Fruit fly (Drosophila melanogaster) whole organism, embryonic: Measurements from ENCODE around the gene CG31855.

Source experiments
- Asciz ChIP-seq: fragments of 200-800 bp; sonication (Bioruptor generic); optimal IDR thresholded peaks from 2 replicates; lab custom pipeline; 2017; ENCODE audit warnings: missing biosample characterization, mild to moderate bottlenecking, missing genetic modification characterization, missing genetic modification reagents
- CG10431 ChIP-seq: fragments of 200-800 bp; sonication (Bioruptor generic); optimal IDR thresholded peaks from 3 replicates; lab custom pipeline; 2018; ENCODE audit warnings: missing biosample characterization, mild to moderate bottlenecking, missing genetic modification characterization
- CG12744 ChIP-seq: fragments of 200-800 bp; sonication (Bioruptor generic); optimal IDR thresholded peaks from 2 replicates; lab custom pipeline; 2016; ENCODE audit warnings: missing biosample characterization, missing genetic modification characterization
- CG13624 ChIP-seq: fragments of 200-800 bp; sonication (Bioruptor generic); optimal IDR thresholded peaks from 2 replicates; lab custom pipeline; 2016; ENCODE audit warnings: missing biosample characterization, missing genetic modification characterization
- CG14014 ChIP-seq: fragments of 200-800 bp; sonication (Bioruptor generic); IDR thresholded peaks from 2 replicates; pipeline ENCODE4 v1.3.6; 2022; ENCODE audit warnings: missing biosample characterization, missing genetic modification characterization
- CG14965 ChIP-seq: fragments of 200-800 bp; sonication (Bioruptor generic); optimal IDR thresholded peaks from 2 replicates; lab custom pipeline; 2016; ENCODE audit warnings: missing biosample characterization, missing genetic modification characterization, borderline replicate concordance
- CG15011 ChIP-seq: fragments of 200-800 bp; sonication (Bioruptor generic); optimal IDR thresholded peaks from 3 replicates; lab custom pipeline; 2018; ENCODE audit warnings: missing biosample characterization, mild to moderate bottlenecking, missing genetic modification characterization
- CG15269 ChIP-seq: fragments of 200-800 bp; sonication (Bioruptor generic); optimal IDR thresholded peaks from 2 replicates; lab custom pipeline; 2018; ENCODE audit warnings: missing biosample characterization, mild to moderate bottlenecking, missing genetic modification characterization, moderate library complexity
- CG1602 ChIP-seq: fragments of 200-800 bp; sonication (Bioruptor generic); optimal IDR thresholded peaks from 3 replicates; lab custom pipeline; 2016; ENCODE audit warnings: missing biosample characterization, missing genetic modification characterization
- CG17361 ChIP-seq: fragments of 200-800 bp; sonication (Bioruptor generic); IDR thresholded peaks from 3 replicates; pipeline ENCODE4 v1.3.6; 2022; ENCODE audit warnings: missing biosample characterization, missing genetic modification characterization
- CG18476 ChIP-seq: fragments of 200-800 bp; sonication (Bioruptor generic); optimal IDR thresholded peaks from 2 replicates; lab custom pipeline; 2016; ENCODE audit warnings: missing biosample characterization, mild to moderate bottlenecking, missing genetic modification characterization
- CG32772 ChIP-seq: fragments of 200-800 bp; sonication (Bioruptor generic); IDR thresholded peaks from 2 replicates; pipeline ENCODE4 v1.3.6; 2022; ENCODE audit warnings: missing biosample characterization, missing genetic modification characterization
- CG4360 ChIP-seq: fragments of 200-800 bp; sonication (Bioruptor generic); IDR thresholded peaks from 2 replicates; pipeline ENCODE4 v1.3.6; 2022; ENCODE audit warnings: missing biosample characterization, missing genetic modification characterization
- CG6683 ChIP-seq: fragments of 200-800 bp; sonication (Bioruptor generic); optimal IDR thresholded peaks from 2 replicates; lab custom pipeline; 2017; ENCODE audit warnings: missing biosample characterization, mild to moderate bottlenecking, missing genetic modification characterization, missing genetic modification reagents
- CG7556 ChIP-seq: fragments of 200-800 bp; sonication (Bioruptor generic); optimal IDR thresholded peaks from 2 replicates; lab custom pipeline; 2017; ENCODE audit warnings: missing biosample characterization, mild to moderate bottlenecking, missing genetic modification characterization
- CG8281 ChIP-seq: fragments of 200-800 bp; sonication (Bioruptor generic); optimal IDR thresholded peaks from 2 replicates; lab custom pipeline; 2018; ENCODE audit warnings: missing biosample characterization, mild to moderate bottlenecking, missing genetic modification characterization, moderate library complexity
- CG8924 ChIP-seq: fragments of 200-800 bp; optimal IDR thresholded peaks from 3 replicates; lab custom pipeline; 2019; ENCODE audit warnings: missing biosample characterization, mild to moderate bottlenecking, missing genetic modification characterization, moderate library complexity
- CG9817 ChIP-seq: fragments of 200-800 bp; sonication (Bioruptor generic); optimal IDR thresholded peaks from 2 replicates; lab custom pipeline; 2018; ENCODE audit warnings: missing biosample characterization, mild to moderate bottlenecking, missing genetic modification characterization, moderate library complexity
- CG9932 ChIP-seq: fragments of 200-800 bp; sonication (Bioruptor generic); IDR thresholded peaks from 2 replicates; pipeline ENCODE4 v1.3.6; 2022; ENCODE audit warnings: missing biosample characterization, missing genetic modification characterization
- CrebB ChIP-seq: fragments of 200-800 bp; sonication (Bioruptor generic); optimal IDR thresholded peaks from 3 replicates; lab custom pipeline; 2018; ENCODE audit warnings: missing biosample characterization, mild to moderate bottlenecking, missing genetic modification characterization
- Dfd ChIP-seq, 2 experiments: fragments of >200 bp; optimal IDR thresholded peaks; 2 replicates each; lab custom pipeline; 2017; ENCODE audit warnings: missing biosample characterization in 2 of 2, missing genetic modification characterization in 2 of 2
- Doc2 ChIP-seq: fragments of 200-800 bp; sonication (Bioruptor generic); IDR thresholded peaks from 2 replicates; pipeline ENCODE4 v1.3.6; 2022; ENCODE audit warnings: missing biosample characterization, missing genetic modification characterization
- Dp ChIP-seq: fragments of 200-800 bp; sonication (Bioruptor generic); optimal IDR thresholded peaks from 2 replicates; lab custom pipeline; 2018; ENCODE audit warnings: missing biosample characterization, mild to moderate bottlenecking, missing genetic modification characterization, moderate library complexity
- Ets65A ChIP-seq: fragments of 200-800 bp; sonication (Bioruptor generic); peaks from one replicate; lab custom pipeline; 2016; ENCODE audit warnings: missing biosample characterization, missing genetic modification characterization
- Hmr ChIP-seq: fragments of 200-800 bp; sonication (Bioruptor generic); optimal IDR thresholded peaks from 3 replicates; lab custom pipeline; 2017; ENCODE audit warnings: mild to moderate bottlenecking, missing biosample characterization, missing genetic modification reagents, missing genetic modification characterization
- Hr3 ChIP-seq: fragments of 200-800 bp; sonication (Bioruptor generic); optimal IDR thresholded peaks from 3 replicates; lab custom pipeline; 2016; ENCODE audit warnings: missing biosample characterization, missing genetic modification characterization
- Hr78 ChIP-seq, 2 experiments: fragments of 200-800 bp in 1 of 2; fragments of >200 bp in 1 of 2; sonication (Bioruptor generic) in 1 of 2; optimal IDR thresholded peaks; 2 replicates each; lab custom pipeline; 2017 to 2019; ENCODE audit warnings: missing biosample characterization in 2 of 2, missing genetic modification characterization in 2 of 2, mild to moderate bottlenecking in 1 of 2, moderate library complexity in 1 of 2
- Max ChIP-seq: fragments of 200-800 bp; sonication (Bioruptor generic); optimal IDR thresholded peaks from 2 replicates; lab custom pipeline; 2016; ENCODE audit warnings: missing biosample characterization, mild to moderate bottlenecking, missing genetic modification characterization
- NfI ChIP-seq: fragments of 200-800 bp; sonication (Bioruptor generic); optimal IDR thresholded peaks from 3 replicates; lab custom pipeline; 2018; ENCODE audit warnings: missing biosample characterization, mild to moderate bottlenecking, missing genetic modification characterization, moderate library complexity
- Pdp1 ChIP-seq, 2 experiments: fragments of 200-800 bp; sonication (Bioruptor generic); optimal IDR thresholded peaks; 3 replicates each; lab custom pipeline; 2016; ENCODE audit warnings: missing biosample characterization in 2 of 2, missing genetic modification characterization in 2 of 2, mild to moderate bottlenecking in 1 of 2, moderate library complexity in 1 of 2
- Ravus ChIP-seq: fragments of 200-800 bp; sonication (Bioruptor generic); IDR thresholded peaks from 2 replicates; pipeline ENCODE4 v1.3.6; 2022; ENCODE audit warnings: missing biosample characterization, missing genetic modification characterization
- Stat92E ChIP-seq, 3 experiments: fragments of >200 bp in 2 of 3; fragments of 200-800 bp in 1 of 3; sonication (Bioruptor generic) in 1 of 3; optimal IDR thresholded peaks; 2 replicates each; lab custom pipeline; 2017 to 2019; ENCODE audit warnings: missing biosample characterization in 3 of 3, missing genetic modification characterization in 3 of 3, mild to moderate bottlenecking in 1 of 3, moderate library complexity in 1 of 3
- YL-1 ChIP-seq: fragments of 200-800 bp; sonication (Bioruptor generic); optimal IDR thresholded peaks from 3 replicates; lab custom pipeline; 2017; ENCODE audit warnings: missing biosample characterization, mild to moderate bottlenecking, missing genetic modification characterization
- crp ChIP-seq, 2 experiments: fragments of 200-800 bp; sonication (Bioruptor generic); optimal IDR thresholded peaks; 2 replicates in 1 of 2; 3 replicates in 1 of 2; lab custom pipeline; 2017; ENCODE audit warnings: missing biosample characterization in 2 of 2, missing genetic modification characterization in 2 of 2, mild to moderate bottlenecking in 1 of 2, moderate library complexity in 1 of 2
- dan ChIP-seq: fragments of 200-800 bp; sonication (Bioruptor generic); IDR thresholded peaks from 2 replicates; pipeline ENCODE4 v1.3.6; 2022; ENCODE audit warnings: missing biosample characterization, missing genetic modification characterization
- eve ChIP-seq, 2 experiments: fragments of >200 bp; optimal IDR thresholded peaks; 2 replicates each; lab custom pipeline; 2017; ENCODE audit warnings: missing biosample characterization in 2 of 2, missing genetic modification characterization in 2 of 2
- fd102C ChIP-seq: fragments of 200-800 bp; sonication (Bioruptor generic); optimal IDR thresholded peaks from 2 replicates; lab custom pipeline; 2018; ENCODE audit warnings: missing biosample characterization, mild to moderate bottlenecking, missing genetic modification characterization, moderate library complexity
- fd96Cb ChIP-seq: fragments of 200-800 bp; sonication (Bioruptor generic); optimal IDR thresholded peaks from 2 replicates; lab custom pipeline; 2018; ENCODE audit warnings: missing biosample characterization, mild to moderate bottlenecking, missing genetic modification characterization, moderate library complexity
- fu2 ChIP-seq: fragments of 200-800 bp; sonication (Bioruptor generic); optimal IDR thresholded peaks from 2 replicates; lab custom pipeline; 2016; ENCODE audit warnings: missing biosample characterization, missing genetic modification characterization
- h ChIP-seq: fragments of >200 bp; optimal IDR thresholded peaks from 2 replicates; lab custom pipeline; 2017
- insv ChIP-seq, 2 experiments: fragments of 200-800 bp; sonication (Bioruptor generic); optimal IDR thresholded peaks; 3 replicates each; lab custom pipeline; 2016 to 2018; ENCODE audit warnings: missing biosample characterization in 2 of 2, missing genetic modification characterization in 2 of 2
- knrl ChIP-seq: fragments of 200-800 bp; sonication (Bioruptor generic); IDR thresholded peaks from 3 replicates; pipeline ENCODE4 v1.3.6; 2022; ENCODE audit warnings: missing biosample characterization, missing genetic modification characterization; ENCODE audit not compliant: partially characterized antibody
- maf-S ChIP-seq: fragments of 200-800 bp; sonication (Bioruptor generic); optimal IDR thresholded peaks from 2 replicates; lab custom pipeline; 2016; ENCODE audit warnings: missing biosample characterization, missing genetic modification characterization
- org-1 ChIP-seq: fragments of 200-800 bp; sonication (Bioruptor generic); optimal IDR thresholded peaks from 2 replicates; lab custom pipeline; 2017; ENCODE audit warnings: missing biosample characterization, missing genetic modification characterization
- prd ChIP-seq, 3 experiments: fragments of >200 bp in 2 of 3; fragments of 200-800 bp in 1 of 3; sonication (Bioruptor generic) in 1 of 3; optimal IDR thresholded peaks in 2 of 3; IDR thresholded peaks in 1 of 3; 2 replicates in 2 of 3; 3 replicates in 1 of 3; pipeline versions ENCODE4 v1.3.6 to Lab custom; 2017 to 2022; ENCODE audit warnings: missing biosample characterization in 1 of 3, missing genetic modification characterization in 1 of 3
- pros ChIP-seq: fragments of 200-800 bp; sonication (Bioruptor generic); optimal IDR thresholded peaks from 3 replicates; lab custom pipeline; 2019; ENCODE audit warnings: missing biosample characterization, mild to moderate bottlenecking, missing genetic modification characterization, moderate library complexity
- so ChIP-seq: fragments of 200-800 bp; sonication (Bioruptor generic); IDR thresholded peaks from 3 replicates; pipeline ENCODE4 v1.3.6; 2022; ENCODE audit warnings: missing biosample characterization, missing genetic modification characterization
- trem ChIP-seq: fragments of 200-800 bp; optimal IDR thresholded peaks from 3 replicates; lab custom pipeline; 2019; ENCODE audit warnings: missing biosample characterization, mild to moderate bottlenecking, missing genetic modification characterization, moderate library complexity
- zen2 ChIP-seq: fragments of 200-800 bp; sonication (Bioruptor generic); IDR thresholded peaks from 3 replicates; pipeline ENCODE4 v1.3.6; 2022; ENCODE audit warnings: missing biosample characterization, missing genetic modification characterization; ENCODE audit not compliant: partially characterized antibody
- zf30C ChIP-seq: fragments of 200-800 bp; sonication (Bioruptor generic); optimal IDR thresholded peaks from 3 replicates; lab custom pipeline; 2018; ENCODE audit warnings: missing biosample characterization, mild to moderate bottlenecking, missing genetic modification characterization

CG31855 gene

dm6 chr2L:13370762-13371161 lies 1.8 kb downstream of the CG31855 start, which contains the start of gene ND-B22 (continued):
- TF ChIP-seq CG10431 (GFP tag; lab: Kevin White, UChicago) (peak; percentile 7), CG14965 (no peak), fd96Cb (tag; lab: Kevin White, UChicago) (no peak), CG6683 (GFP tag; lab: Kevin White, UChicago) (no peak), CG32772 (GFP tag; lab: Robert Waterston, UW) (no peak), CG12744 (GFP tag; lab: Kevin White, UChicago) (no peak), fd102C (GFP tag; lab: Kevin White, UChicago) (no peak), CG18476 (peak; percentile 1), Hmr (peak; percentile 38), Ets65A (GFP tag; lab: Kevin White, UChicago) (no peak), h (no peak), Stat92E (GFP tag; optimal IDR thresholded peaks at IDR 0.05; lab: Kevin White, UChicago) (no peak), Pdp1 (GFP tag; optimal IDR thresholded peaks at IDR 0.05; lab: Kevin White, UChicago) (peak; percentile 27 to 97), eve (GFP tag; optimal IDR thresholded peaks at IDR 0.05; lab: Kevin White, UChicago) (no peak), CG9817 (tag; lab: Kevin White, UChicago) (peak; percentile 40), so (GFP tag; lab: Robert Waterston, UW) (no peak), trem (tag; lab: Kevin White, UChicago) (peak; percentile 39), insv (GFP tag; optimal IDR thresholded peaks at IDR 0.05; lab: Kevin White, UChicago) (no peak), Max (GFP tag; lab: Kevin White, UChicago) (peak; percentile 30), CG17361 (GFP tag; lab: Robert Waterston, UW) (peak; percentile 39; the same call in 1 of the 3 replicates), CG1602 (peak; percentile 24), Dfd (GFP tag; optimal IDR thresholded peaks at IDR 0.05; lab: Kevin White, UChicago) (no peak), zf30C (GFP tag; lab: Kevin White, UChicago) (no peak), prd (optimal IDR thresholded peaks at IDR 0.05; lab: Kevin White, UChicago) (no peak), prd (GFP tag; IDR thresholded peaks at IDR 0.05; lab: Robert Waterston, UW) (0 out of 3 replicates have a peak, but pooled peaks have one; percentile 7), CG15011 (no peak), CG14014 (GFP tag; lab: Robert Waterston, UW) (peak; percentile 21; the same call in 1 of the 2 replicates), CG4360 (GFP tag; lab: Robert Waterston, UW) (peak; percentile 97), org-1 (GFP tag; lab: Kevin White, UChicago) (no peak), CG15269 (tag; lab: Kevin White, UChicago) (peak; percentile 30), Doc2 (GFP tag; lab: Robert Waterston, UW) (no peak), Hr78 (GFP tag; optimal IDR thresholded peaks at IDR 0.05; lab: Kevin White, UChicago) (no peak), pros (no peak), Dp (peak; percentile 88), CrebB (tag; lab: Kevin White, UChicago) (no peak), YL-1 (GFP tag; lab: Kevin White, UChicago) (peak; percentile 84), Hr3 (GFP tag; lab: Kevin White, UChicago) (peak; percentile 3), CG8924 (tag; lab: Kevin White, UChicago) (peak; percentile 32), dan (GFP tag; lab: Robert Waterston, UW) (no peak), CG13624 (GFP tag; lab: Kevin White, UChicago) (peak; percentile 17), NfI (peak; percentile 68), maf-S (GFP tag; lab: Kevin White, UChicago) (no peak), CG8281 (tag; lab: Kevin White, UChicago) (no peak), CG9932 (GFP tag; lab: Robert Waterston, UW) (peak; percentile 70), Ravus (no peak), Asciz (GFP tag; lab: Kevin White, UChicago) (no peak), knrl (GFP tag; lab: Robert Waterston, UW) (no peak), CG7556 (GFP tag; lab: Kevin White, UChicago) (peak; percentile 16), fu2 (GFP tag; lab: Kevin White, UChicago) (peak; percentile 25), zen2 (no peak), crp (GFP tag; optimal IDR thresholded peaks at IDR 0.05; lab: Kevin White, UChicago) (peak in 1 of 2 experiments; percentile 74)
